Worm (Caenorhabditis elegans) whole organism, early embryonic: Measurements from ENCODE around the gene lmbr-1.

Experiments used
- B0310.2 ChIP-seq: sonication (generic microtip); optimal IDR thresholded peaks from 2 replicates; lab custom pipeline; 2016; ENCODE audit warnings: mild to moderate bottlenecking, missing genetic modification characterization, missing compliant biosample characterization
- F13C5.2 ChIP-seq: sonication (generic microtip); optimal IDR thresholded peaks from 2 replicates; lab custom pipeline; 2017; ENCODE audit warnings: mild to moderate bottlenecking, missing genetic modification characterization, inconsistent platforms, missing compliant biosample characterization
- aly-1 ChIP-seq: sonication (generic microtip); optimal IDR thresholded peaks from 2 replicates; lab custom pipeline; 2016; ENCODE audit warnings: missing genetic modification characterization, missing compliant biosample characterization
- ama-1 ChIP-seq: fragments of 150-350 bp; optimal IDR thresholded peaks from 2 replicates; lab custom pipeline; 2014
- ceh-36 ChIP-seq: sonication (generic microtip); optimal IDR thresholded peaks from 2 replicates; lab custom pipeline; 2016; ENCODE audit warnings: missing genetic modification characterization, inconsistent platforms, missing compliant biosample characterization
- ets-7 ChIP-seq: sonication (generic microtip); optimal IDR thresholded peaks from 2 replicates; lab custom pipeline; 2016; ENCODE audit warnings: missing genotype, missing genetic modification characterization, missing compliant biosample characterization
- flt-1 ChIP-seq: fragments of 200-800 bp; sonication (Bioruptor generic); IDR thresholded peaks from 2 replicates; pipeline ENCODE4 v1.3.6; 2022; ENCODE audit warnings: missing genetic modification characterization, missing compliant biosample characterization
- hmbx-1 ChIP-seq: sonication (generic microtip); optimal IDR thresholded peaks from 2 replicates; lab custom pipeline; 2016; ENCODE audit warnings: mild to moderate bottlenecking, missing genetic modification characterization, missing compliant biosample characterization
- hmg-4 ChIP-seq: fragments of 200-800 bp; sonication (Bioruptor generic); optimal IDR thresholded peaks from 2 replicates; lab custom pipeline; 2018; ENCODE audit warnings: mild to moderate bottlenecking, missing genetic modification characterization, missing compliant biosample characterization
- hnd-1 ChIP-seq: sonication (generic microtip); optimal IDR thresholded peaks from 2 replicates; lab custom pipeline; 2016; ENCODE audit warnings: missing genetic modification characterization, missing compliant biosample characterization
- pes-1 ChIP-seq: fragments of 200-800 bp; sonication (Bioruptor generic); IDR thresholded peaks from 2 replicates; pipeline ENCODE4 v1.3.6; 2022; ENCODE audit warnings: missing genetic modification reagents, missing genetic modification characterization, missing compliant biosample characterization
- sea-1 ChIP-seq: fragments of 200-800 bp; sonication (Bioruptor generic); conservative IDR thresholded peaks from 2 replicates; pipeline ENCODE4 v1.3.6; 2022; ENCODE audit warnings: missing genetic modification characterization, missing compliant biosample characterization
- tbx-11 ChIP-seq: fragments of 200-800 bp; sonication (Bioruptor generic); IDR thresholded peaks from 2 replicates; pipeline ENCODE4 v1.3.6; 2022; ENCODE audit warnings: missing genetic modification characterization, missing compliant biosample characterization

DNA sequence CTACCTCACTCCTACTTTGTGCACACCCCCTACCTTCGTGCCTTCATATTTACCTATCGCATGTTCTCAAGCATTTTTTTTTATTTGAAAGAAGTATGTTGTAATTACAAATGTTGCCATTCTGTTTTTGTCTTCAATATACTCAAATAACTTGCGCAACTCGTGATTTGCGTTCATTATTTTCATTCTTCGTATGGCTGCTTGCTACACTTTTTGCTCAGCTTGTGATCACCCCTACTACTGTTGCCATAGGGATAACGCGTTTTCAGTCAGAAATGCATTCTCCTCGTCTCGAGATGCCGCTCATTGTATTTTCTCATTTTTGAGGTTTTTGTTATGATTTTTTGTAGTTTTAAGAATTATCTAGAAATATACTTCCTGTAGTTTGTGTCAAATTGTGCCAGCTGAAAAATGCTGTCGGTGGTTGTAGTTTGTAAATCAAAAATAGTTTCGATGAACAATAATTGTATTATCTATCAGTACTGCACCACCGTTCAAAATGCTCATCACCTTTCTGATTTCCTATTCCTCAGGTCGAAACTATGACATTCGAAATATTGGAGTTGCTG, 49.3 kb upstream of the lmbr-1 start, which contains the start of gene F10E9.1:
- TF ChIP-seq ama-1 (no peak), B0310.2 (tag; lab: Kevin White, UChicago) (no peak), F13C5.2 (tag; lab: Kevin White, UChicago) (no peak), hmg-4 (GFP tag; lab: Kevin White, UChicago) (no peak), ets-7 (tag; lab: Kevin White, UChicago) (no peak), flt-1 (GFP tag; lab: Robert Waterston, UW) (no peak), pes-1 (no peak), hmbx-1 (tag; lab: Kevin White, UChicago) (no peak), hnd-1 (tag; lab: Kevin White, UChicago) (no peak), sea-1 (GFP tag; lab: Robert Waterston, UW) (no peak), tbx-11 (no peak), aly-1 (tag; lab: Kevin White, UChicago) (no peak), ceh-36 (tag; lab: Kevin White, UChicago) (no peak)
